Fruit fly (Drosophila melanogaster): Measurements from ENCODE around the gene CG16813.

dm6 chr2L:13191052-13191678, 36.2 kb upstream of the CG16813 start:
- TF ChIP-seq toe (GFP tag; optimal IDR thresholded peaks at IDR 0.05) (no peak), CG7045 (GFP tag; optimal IDR thresholded peaks at IDR 0.05) (no peak), kay (GFP tag; ENCODE audit: borderline replicate concordance) (no peak), CG11617 (GFP tag; optimal IDR thresholded peaks at IDR 0.05) (no peak), cic (GFP tag; optimal IDR thresholded peaks at IDR 0.05) (no peak), CG33017 (tag; optimal IDR thresholded peaks at IDR 0.05) (no peak), pad (GFP tag; optimal IDR thresholded peaks at IDR 0.05) (no peak)
